Worm (Caenorhabditis elegans) whole organism, L4 larva: ENCODE measurements around the gene try-5.

ENCODE experiments used
- cey-2 ChIP-seq: sonication (generic microtip); optimal IDR thresholded peaks from 3 replicates; lab custom pipeline; 2017; ENCODE audit warnings: missing genetic modification characterization, mild to moderate bottlenecking, missing compliant biosample characterization, antibody characterized with exemption, borderline replicate concordance; ENCODE audit not compliant: insufficient read depth
- daf-19 ChIP-seq: fragments of 200-800 bp; sonication (Bioruptor generic); conservative IDR thresholded peaks from 2 replicates; pipeline ENCODE4 v1.3.6; 2022; ENCODE audit warnings: missing genetic modification characterization, missing compliant biosample characterization
- jun-1 ChIP-seq: fragments of 150-350 bp; optimal IDR thresholded peaks from 2 replicates; lab custom pipeline; 2014; ENCODE audit warnings: missing biosample characterization, missing genetic modification reagents, missing genetic modification characterization
- lin-15B ChIP-seq: fragments of 150-350 bp; sonication (generic microtip); optimal IDR thresholded peaks from 3 replicates; lab custom pipeline; 2014; ENCODE audit warnings: missing biosample characterization, missing genetic modification characterization
- lin-39 ChIP-seq: fragments of 150-350 bp; optimal IDR thresholded peaks from 2 replicates; lab custom pipeline; 2014; ENCODE audit warnings: missing biosample characterization, missing genetic modification reagents, missing genetic modification characterization
- lsy-2 ChIP-seq, 2 experiments: fragments of 150-350 bp in 1 of 2; sonication (generic microtip) in 1 of 2; optimal IDR thresholded peaks; 2 replicates each; lab custom pipeline; 2014 to 2017; ENCODE audit warnings: missing biosample characterization in 2 of 2, missing genetic modification characterization in 2 of 2
- madf-9 ChIP-seq: fragments of 200-800 bp; sonication (Bioruptor generic); conservative IDR thresholded peaks from 2 replicates; pipeline ENCODE4 v1.3.6; 2022; ENCODE audit warnings: missing genetic modification reagents, missing genetic modification characterization, missing compliant biosample characterization
- mdl-1 ChIP-seq, 2 experiments: fragments of 150-350 bp in 1 of 2; sonication (generic microtip) in 1 of 2; optimal IDR thresholded peaks; 2 replicates each; lab custom pipeline; 2014 to 2017; ENCODE audit warnings: missing biosample characterization in 2 of 2, missing genetic modification characterization in 2 of 2
- nhr-25 ChIP-seq: sonication (generic microtip); optimal IDR thresholded peaks from 2 replicates; lab custom pipeline; 2017; ENCODE audit warnings: missing genetic modification characterization, mild to moderate bottlenecking, missing compliant biosample characterization, antibody characterized with exemption, moderate library complexity, borderline replicate concordance; ENCODE audit not compliant: insufficient read depth
- rbr-2 ChIP-seq: sonication (generic microtip); optimal IDR thresholded peaks from 2 replicates; lab custom pipeline; 2016; ENCODE audit warnings: missing genotype, missing genetic modification characterization, missing compliant biosample characterization
- skn-1 ChIP-seq: fragments of 150-350 bp; optimal IDR thresholded peaks from 2 replicates; lab custom pipeline; 2014; ENCODE audit warnings: missing biosample characterization, missing genetic modification characterization
- unc-62 ChIP-seq, 3 experiments: fragments of 150-350 bp in 1 of 3; sonication (generic microtip); optimal IDR thresholded peaks in 2 of 3; peaks in 1 of 3; 1 replicate in 1 of 3; 2 replicates in 2 of 3; lab custom pipeline; 2014 to 2017; ENCODE audit warnings: missing biosample characterization in 3 of 3, missing genetic modification characterization in 3 of 3, missing genetic modification reagents in 3 of 3, missing genotype in 1 of 3

DNA sequence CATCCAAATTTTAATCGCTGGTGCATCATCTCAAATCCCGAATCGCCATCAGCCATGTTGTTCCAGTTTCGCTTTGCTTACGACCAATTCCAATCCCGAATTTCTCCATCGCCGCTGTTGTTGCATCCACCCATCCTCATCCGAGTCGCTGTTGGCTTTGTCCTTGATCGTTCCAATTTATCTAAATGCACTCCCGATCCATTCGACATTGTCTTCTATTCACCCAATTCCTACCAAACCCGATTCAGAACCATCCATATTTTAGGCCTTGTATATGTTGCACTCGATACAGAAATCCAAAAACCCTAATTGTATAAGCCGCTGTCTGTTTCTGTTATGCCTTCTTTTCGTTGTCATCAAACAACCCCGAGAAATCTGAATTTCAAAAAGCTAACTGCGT lies 6.5 kb upstream of the try-5 start:
- TF ChIP-seq lsy-2 (tag; optimal IDR thresholded peaks at IDR 0.05; lab: Kevin White, UChicago) (no peak), madf-9 (GFP tag; lab: Robert Waterston, UW) (peak; percentile 45; the same call in 1 of the 2 replicates), unc-62 (GFP tag; optimal IDR thresholded peaks at IDR 0.05 in 1 of 2; lab: Kevin White, UChicago) (no peak), unc-62 (tag; optimal IDR thresholded peaks at IDR 0.05; lab: Kevin White, UChicago) (no peak), cey-2 (tag; lab: Kevin White, UChicago) (no peak), jun-1 (tag; lab: Kevin White, UChicago) (no peak), nhr-25 (tag; lab: Kevin White, UChicago) (no peak), skn-1 (tag; lab: Kevin White, UChicago) (no peak), daf-19 (GFP tag; lab: Robert Waterston, UW) (peak; percentile 89), lin-15B (no peak), rbr-2 (tag; lab: Kevin White, UChicago) (peak; percentile 11), mdl-1 (tag; optimal IDR thresholded peaks at IDR 0.05; lab: Kevin White, UChicago) (no peak), lin-39 (tag; lab: Kevin White, UChicago) (no peak)
